Fruit fly (Drosophila melanogaster): ENCODE results near the gene snf.

Gene snf

dm6 chrX:5285835-5286234, 23.2 kb upstream of the snf start (continued):
- TF ChIP-seq Gug (GFP tag; IDR thresholded peaks at IDR 0.05) (no peak), Taf1 (GFP tag; IDR thresholded peaks at IDR 0.05) (no peak), CG10274 (GFP tag; optimal IDR thresholded peaks at IDR 0.05) (no peak), CG18619 (GFP tag; optimal IDR thresholded peaks at IDR 0.05) (no peak), ranshi (GFP tag; IDR thresholded peaks at IDR 0.05) (peak; percentile 30; the same call in 1 of the 2 replicates), CG8944 (GFP tag; optimal IDR thresholded peaks at IDR 0.05) (peak; percentile 16), pb (GFP tag; optimal IDR thresholded peaks at IDR 0.05) (no peak), NFAT (GFP tag; IDR thresholded peaks at IDR 0.05) (no peak), CG4404 (GFP tag; IDR thresholded peaks at IDR 0.05) (peak; percentile 35; the same call in 1 of the 2 replicates), mirr (GFP tag; optimal IDR thresholded peaks at IDR 0.05) (no peak), CG2712 (tag; optimal IDR thresholded peaks at IDR 0.05) (peak; percentile 49), usp (GFP tag; optimal IDR thresholded peaks at IDR 0.05) (no peak), Tbp (GFP tag; optimal IDR thresholded peaks at IDR 0.05) (no peak), CG14710 (tag; optimal IDR thresholded peaks at IDR 0.05) (peak; percentile 49), peb (GFP tag; IDR thresholded peaks at IDR 0.05) (no peak), sqz (GFP tag; optimal IDR thresholded peaks at IDR 0.05) (peak; percentile 41), CG7556 (GFP tag; optimal IDR thresholded peaks at IDR 0.05) (peak; percentile 26), CG5953 (GFP tag; IDR thresholded peaks at IDR 0.05) (no peak), gsb-n (tag; optimal IDR thresholded peaks at IDR 0.05) (no peak), sisA (GFP tag; IDR thresholded peaks at IDR 0.05) (peak; percentile 54), Dfd (GFP tag; optimal IDR thresholded peaks at IDR 0.05) (no peak), slou (GFP tag; optimal IDR thresholded peaks at IDR 0.05) (no peak), CG10267 (tag; optimal IDR thresholded peaks at IDR 0.05) (peak; percentile 48), wdn (GFP tag; IDR thresholded peaks at IDR 0.05) (0 out of 2 replicates have a peak, but pooled peaks have one; percentile 9), CG6175 (GFP tag; IDR thresholded peaks at IDR 0.05) (no peak), CG2129 (GFP tag; IDR thresholded peaks at IDR 0.05; ENCODE audit: partially characterized antibody) (no peak), Xbp1 (GFP tag; optimal IDR thresholded peaks at IDR 0.05) (peak; percentile 43), CG8290 (GFP tag; optimal IDR thresholded peaks at IDR 0.05) (no peak), CG8290 (tag; optimal IDR thresholded peaks at IDR 0.05) (no peak), CG9609 (GFP tag; optimal IDR thresholded peaks at IDR 0.05) (peak; percentile 24), wor (GFP tag; IDR thresholded peaks at IDR 0.05) (peak; percentile 26; the same call in 1 of the 2 replicates), unpg (GFP tag; optimal IDR thresholded peaks at IDR 0.05) (peak; percentile 31), bcd (GFP tag; optimal IDR thresholded peaks at IDR 0.05) (peak; percentile 27), sug (tag; optimal IDR thresholded peaks at IDR 0.05) (peak; percentile 29), Rx (GFP tag; IDR thresholded peaks at IDR 0.05) (no peak), klu (GFP tag; IDR thresholded peaks at IDR 0.05) (peak; percentile 20; the same call in 1 of the 2 replicates), CG12744 (GFP tag; optimal IDR thresholded peaks at IDR 0.05) (peak; percentile 23), CG3281 (GFP tag; optimal IDR thresholded peaks at IDR 0.05) (peak; percentile 33), gt (GFP tag; IDR thresholded peaks at IDR 0.05) (no peak), chm (GFP tag; IDR thresholded peaks at IDR 0.05) (no peak), CG8388 (GFP tag; optimal IDR thresholded peaks at IDR 0.05) (peak; percentile 4), D (optimal IDR thresholded peaks at IDR 0.05) (no peak), D (GFP tag; optimal IDR thresholded peaks at IDR 0.05) (peak; percentile 27), CG1792 (GFP tag; optimal IDR thresholded peaks at IDR 0.05) (peak; percentile 15), CG12299 (tag; optimal IDR thresholded peaks at IDR 0.05) (no peak), Awh (GFP tag; IDR thresholded peaks at IDR 0.05) (no peak), gcm2 (GFP tag; optimal IDR thresholded peaks at IDR 0.05) (no peak), zen (tag; optimal IDR thresholded peaks at IDR 0.05) (peak; percentile 84), CG6272 (GFP tag; IDR thresholded peaks at IDR 0.05) (peak; percentile 44; the same call in 1 of the 2 replicates), Drgx (GFP tag; IDR thresholded peaks at IDR 0.05) (no peak), CG1529 (GFP tag; optimal IDR thresholded peaks at IDR 0.05) (no peak), pho (GFP tag; optimal IDR thresholded peaks at IDR 0.05) (peak; percentile 55), pros (GFP tag; optimal IDR thresholded peaks at IDR 0.05) (no peak)

All from whole organism, embryonic.